Fruit fly (Drosophila melanogaster): ENCODE data around the gene Hipk.

Hipk gene

dm6 chr3L:513656-514055 lies 29.2 kb upstream of the Hipk start (continued):
- TF ChIP-seq sc (optimal IDR thresholded peaks at IDR 0.05) (no peak), sc (GFP tag; optimal IDR thresholded peaks at IDR 0.05) (no peak), Fer3 (tag; optimal IDR thresholded peaks at IDR 0.05) (no peak), CG4854 (GFP tag; optimal IDR thresholded peaks at IDR 0.05) (no peak), gcm (GFP tag; optimal IDR thresholded peaks at IDR 0.05) (no peak), Usf (GFP tag; optimal IDR thresholded peaks at IDR 0.05) (no peak), MBD-R2 (GFP tag; IDR thresholded peaks at IDR 0.05) (no peak), gro (GFP tag; optimal IDR thresholded peaks at IDR 0.05) (no peak), grau (tag; optimal IDR thresholded peaks at IDR 0.05) (no peak), Ets65A (GFP tag) (no peak), Drgx (GFP tag; IDR thresholded peaks at IDR 0.05) (no peak), stc (GFP tag; IDR thresholded peaks at IDR 0.05) (no peak), Gug (GFP tag; IDR thresholded peaks at IDR 0.05) (no peak), NFAT (GFP tag; IDR thresholded peaks at IDR 0.05) (no peak), CG17186 (GFP tag; optimal IDR thresholded peaks at IDR 0.05) (no peak), CG17912 (GFP tag; optimal IDR thresholded peaks at IDR 0.05) (no peak), vfl (GFP tag; optimal IDR thresholded peaks at IDR 0.05) (no peak), sens-2 (GFP tag; IDR thresholded peaks at IDR 0.05) (no peak), CG12299 (tag; optimal IDR thresholded peaks at IDR 0.05) (no peak), Abd-B (GFP tag; optimal IDR thresholded peaks at IDR 0.05) (no peak), knrl (GFP tag; IDR thresholded peaks at IDR 0.05; ENCODE audit: partially characterized antibody) (no peak), crol (GFP tag; IDR thresholded peaks at IDR 0.05) (peak; percentile 85), slou (GFP tag; optimal IDR thresholded peaks at IDR 0.05) (no peak), row (GFP tag; IDR thresholded peaks at IDR 0.05) (0 out of 3 replicates have a peak, but pooled peaks have one; percentile 11), CG18262 (tag; optimal IDR thresholded peaks at IDR 0.05) (no peak), Mad (GFP tag; optimal IDR thresholded peaks at IDR 0.05) (no peak), B-H1 (GFP tag; IDR thresholded peaks at IDR 0.05) (no peak), CG11398 (GFP tag; optimal IDR thresholded peaks at IDR 0.05) (no peak), maf-S (GFP tag; optimal IDR thresholded peaks at IDR 0.05) (no peak), insv (GFP tag; optimal IDR thresholded peaks at IDR 0.05) (no peak), CG14050 (GFP tag; IDR thresholded peaks at IDR 0.05) (no peak), Optix (GFP tag; IDR thresholded peaks at IDR 0.05) (no peak), Doc3 (GFP tag; IDR thresholded peaks at IDR 0.05; ENCODE audit: partially characterized antibody) (no peak), lilli (GFP tag; optimal IDR thresholded peaks at IDR 0.05) (no peak), nerfin-1 (tag; optimal IDR thresholded peaks at IDR 0.05) (no peak), mirr (GFP tag; optimal IDR thresholded peaks at IDR 0.05) (peak; percentile 30), ems (GFP tag; optimal IDR thresholded peaks at IDR 0.05) (no peak), CG2116 (GFP tag; optimal IDR thresholded peaks at IDR 0.05) (no peak), CG6654 (GFP tag; optimal IDR thresholded peaks at IDR 0.05) (no peak), CG6854 (GFP tag; optimal IDR thresholded peaks at IDR 0.05) (no peak), CG15269 (tag; optimal IDR thresholded peaks at IDR 0.05) (peak; percentile 56), CG10321 (GFP tag; IDR thresholded peaks at IDR 0.05) (no peak), Nf-YC (tag; optimal IDR thresholded peaks at IDR 0.05) (no peak), fd102C (GFP tag; optimal IDR thresholded peaks at IDR 0.05) (no peak), CG43689 (GFP tag; IDR thresholded peaks at IDR 0.05) (no peak), twi (tag; optimal IDR thresholded peaks at IDR 0.05) (no peak), toy (GFP tag; IDR thresholded peaks at IDR 0.05) (no peak), hb (GFP tag; IDR thresholded peaks at IDR 0.05; ENCODE audit: partially characterized antibody) (no peak), Tbp (GFP tag; optimal IDR thresholded peaks at IDR 0.05) (no peak), CG12942 (GFP tag; optimal IDR thresholded peaks at IDR 0.05) (no peak), D19A (tag; optimal IDR thresholded peaks at IDR 0.05) (peak; percentile 63), peb (GFP tag; IDR thresholded peaks at IDR 0.05) (no peak), kah (GFP tag; optimal IDR thresholded peaks at IDR 0.05) (no peak)

Data from whole organism, embryonic.